Worm (Caenorhabditis elegans) whole organism, L3 larva: Measurements from ENCODE around the gene F53A2.9.

Experiments
- R02D3.7 ChIP-seq: fragments of 150-350 bp; optimal IDR thresholded peaks from 2 replicates; lab custom pipeline; 2014; ENCODE audit warnings: missing biosample characterization, missing genetic modification characterization
- ZK546.5 ChIP-seq: sonication (generic microtip); optimal IDR thresholded peaks from 2 replicates; lab custom pipeline; 2017; ENCODE audit warnings: missing biosample characterization, missing genetic modification characterization
- aly-2 ChIP-seq: fragments of 150-350 bp; optimal IDR thresholded peaks from 2 replicates; lab custom pipeline; 2014; ENCODE audit warnings: missing biosample characterization, missing genetic modification characterization
- ceh-16 ChIP-seq: sonication (generic microtip); optimal IDR thresholded peaks from 2 replicates; lab custom pipeline; 2017; ENCODE audit warnings: missing biosample characterization, missing genetic modification characterization
- ceh-28 ChIP-seq: fragments of 150-350 bp; optimal IDR thresholded peaks from 2 replicates; lab custom pipeline; 2014; ENCODE audit warnings: missing biosample characterization, missing genetic modification reagents, missing genetic modification characterization
- ceh-82 ChIP-seq: fragments of 150-350 bp; optimal IDR thresholded peaks from 2 replicates; lab custom pipeline; 2014; ENCODE audit warnings: missing biosample characterization, missing genetic modification characterization
- egl-5 ChIP-seq: fragments of 150-350 bp; optimal IDR thresholded peaks from 2 replicates; lab custom pipeline; 2017; ENCODE audit warnings: missing biosample characterization, missing genetic modification reagents, missing genetic modification characterization, inconsistent platforms
- elt-1 ChIP-seq: fragments of 150-350 bp; optimal IDR thresholded peaks from 2 replicates; lab custom pipeline; 2014; ENCODE audit warnings: missing biosample characterization, missing genetic modification characterization
- elt-2 ChIP-seq: sonication (generic microtip); optimal IDR thresholded peaks from 2 replicates; lab custom pipeline; 2016; ENCODE audit warnings: missing genetic modification reagents, mild to moderate bottlenecking, missing genetic modification characterization, missing compliant biosample characterization
- elt-3 ChIP-seq, 3 experiments: fragments of 150-350 bp in 1 of 3; sonication (generic microtip) in 2 of 3; optimal IDR thresholded peaks; 2 replicates in 2 of 3; 4 replicates in 1 of 3; lab custom pipeline; 2014 to 2017; ENCODE audit warnings: missing biosample characterization in 3 of 3, missing genetic modification characterization in 3 of 3
- fkh-2 ChIP-seq: fragments of 150-350 bp; optimal IDR thresholded peaks from 2 replicates; lab custom pipeline; 2014; ENCODE audit warnings: missing biosample characterization, missing genetic modification reagents, missing genetic modification characterization
- hmg-11 ChIP-seq: sonication (generic microtip); optimal IDR thresholded peaks from 2 replicates; lab custom pipeline; 2016; ENCODE audit warnings: missing genetic modification characterization, missing compliant biosample characterization
- lin-15B ChIP-seq: fragments of 150-350 bp; optimal IDR thresholded peaks from 2 replicates; lab custom pipeline; 2014; ENCODE audit warnings: missing biosample characterization, missing genetic modification characterization
- lin-39 ChIP-seq: fragments of 150-350 bp; optimal IDR thresholded peaks from 2 replicates; lab custom pipeline; 2018; ENCODE audit warnings: missing biosample characterization, missing genetic modification reagents, missing genetic modification characterization
- lsy-12 ChIP-seq: sonication (generic microtip); optimal IDR thresholded peaks from 2 replicates; lab custom pipeline; 2016; ENCODE audit warnings: mild to moderate bottlenecking, missing genetic modification characterization, missing compliant biosample characterization
- mml-1 ChIP-seq: fragments of 150-350 bp; sonication (generic microtip); optimal IDR thresholded peaks from 3 replicates; lab custom pipeline; 2014; ENCODE audit warnings: missing biosample characterization, missing genetic modification characterization
- nfya-1 ChIP-seq: sonication (generic microtip); optimal IDR thresholded peaks from 2 replicates; lab custom pipeline; 2017; ENCODE audit warnings: missing genetic modification characterization, mild to moderate bottlenecking, missing compliant biosample characterization, antibody characterized with exemption, moderate library complexity; ENCODE audit not compliant: insufficient read depth
- nhr-11 ChIP-seq: fragments of 150-350 bp; optimal IDR thresholded peaks from 2 replicates; lab custom pipeline; 2014; ENCODE audit warnings: missing biosample characterization, missing genetic modification characterization
- nhr-23 ChIP-seq: fragments of 150-350 bp; optimal IDR thresholded peaks from 2 replicates; lab custom pipeline; 2014; ENCODE audit warnings: missing biosample characterization, missing genetic modification reagents, missing genetic modification characterization
- nhr-237 ChIP-seq: fragments of 150-350 bp; optimal IDR thresholded peaks from 2 replicates; lab custom pipeline; 2014; ENCODE audit warnings: missing biosample characterization, missing genetic modification characterization
- nhr-25 ChIP-seq: sonication (generic microtip); optimal IDR thresholded peaks from 2 replicates; lab custom pipeline; 2017; ENCODE audit warnings: missing biosample characterization, missing genetic modification characterization
- nhr-28 ChIP-seq: fragments of 150-350 bp; optimal IDR thresholded peaks from 2 replicates; lab custom pipeline; 2014; ENCODE audit warnings: missing biosample characterization, missing genetic modification characterization
- nhr-43 ChIP-seq: sonication (generic microtip); optimal IDR thresholded peaks from 2 replicates; lab custom pipeline; 2016; ENCODE audit warnings: mild to moderate bottlenecking, missing genetic modification characterization, missing compliant biosample characterization; ENCODE audit not compliant: poor library complexity, severe bottlenecking
- nhr-67 ChIP-seq: fragments of 150-350 bp; optimal IDR thresholded peaks from 2 replicates; lab custom pipeline; 2014; ENCODE audit warnings: missing biosample characterization, missing genetic modification characterization
- nhr-77 ChIP-seq: fragments of 150-350 bp; optimal IDR thresholded peaks from 2 replicates; lab custom pipeline; 2014; ENCODE audit warnings: missing biosample characterization, missing genetic modification characterization
- pha-4 ChIP-seq: fragments of 150-350 bp; optimal IDR thresholded peaks from 2 replicates; lab custom pipeline; 2014; ENCODE audit warnings: missing biosample characterization, missing genetic modification reagents, missing genetic modification characterization
- pqm-1 ChIP-seq: fragments of 150-350 bp; optimal IDR thresholded peaks from 2 replicates; lab custom pipeline; 2017; ENCODE audit warnings: missing biosample characterization, missing genetic modification characterization, inconsistent platforms
- skn-1 ChIP-seq: fragments of 150-350 bp; optimal IDR thresholded peaks from 2 replicates; lab custom pipeline; 2014; ENCODE audit warnings: missing biosample characterization, missing genetic modification characterization
- snpc-4 ChIP-seq: fragments of 150-350 bp; optimal IDR thresholded peaks from 2 replicates; lab custom pipeline; 2014; ENCODE audit warnings: missing biosample characterization, missing genetic modification characterization
- unc-62 ChIP-seq: fragments of 150-350 bp; sonication (generic microtip); optimal IDR thresholded peaks from 4 replicates; lab custom pipeline; 2014; ENCODE audit warnings: missing biosample characterization, missing genetic modification reagents, missing genetic modification characterization
- zag-1 ChIP-seq: fragments of 150-350 bp; optimal IDR thresholded peaks from 2 replicates; lab custom pipeline; 2014; ENCODE audit warnings: missing biosample characterization, missing genetic modification characterization
- ztf-11 ChIP-seq: fragments of 150-350 bp; optimal IDR thresholded peaks from 2 replicates; lab custom pipeline; 2014; ENCODE audit warnings: missing biosample characterization, missing genetic modification characterization
- ztf-4 ChIP-seq: fragments of 150-350 bp; optimal IDR thresholded peaks from 2 replicates; lab custom pipeline; 2014; ENCODE audit warnings: missing biosample characterization, missing genetic modification characterization

F53A2.9 gene

DNA sequence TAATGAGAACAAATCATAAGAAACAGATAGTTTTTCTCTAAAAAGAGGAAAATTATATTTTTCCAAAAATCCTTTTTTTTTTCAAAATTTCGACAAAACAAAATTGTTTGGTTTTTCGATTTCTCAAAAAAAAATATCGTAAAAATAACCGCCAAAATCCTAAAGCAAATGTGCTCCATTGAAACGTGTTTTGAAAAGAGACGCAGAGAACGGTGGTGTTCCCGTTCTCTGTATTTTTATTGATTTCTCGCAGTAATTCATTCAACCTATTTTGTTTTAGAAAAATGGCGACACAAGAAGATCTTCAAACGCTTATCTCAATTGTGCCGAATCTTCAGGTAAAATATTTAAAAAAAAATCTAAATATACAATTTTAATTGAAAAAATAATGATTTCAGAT is 45.4 kb downstream of the F53A2.9 start, which contains the start of gene Y43F4B.10:
Gene Y43F4B.10 (plus strand): TSS at position 281 of the 400 bp plus-strand sequence.
- no peak for TF ChIP-seq zag-1
- TF ChIP-seq snpc-4, result no peak
- TF ChIP-seq mml-1 (tag; lab: Kevin White, UChicago), result no peak
- no peak for TF ChIP-seq hmg-11 (tag; lab: Kevin White, UChicago)
- no peak for TF ChIP-seq nhr-11 (tag; lab: Kevin White, UChicago)
- peak; percentile 34 for TF ChIP-seq ceh-28 (tag; lab: Kevin White, UChicago)
- TF ChIP-seq lin-15B (tag; lab: Kevin White, UChicago), result peak; percentile 46
- TF ChIP-seq fkh-2 (tag; lab: Kevin White, UChicago), result no peak
- no peak for TF ChIP-seq ceh-16 (tag; lab: Kevin White, UChicago)
- no peak for TF ChIP-seq elt-2 (tag; lab: Kevin White, UChicago)
- TF ChIP-seq ztf-4 (tag; lab: Kevin White, UChicago), result no peak
- no peak for TF ChIP-seq ceh-82 (tag; lab: Kevin White, UChicago)
- TF ChIP-seq elt-3 (tag; optimal IDR thresholded peaks at IDR 0.05; lab: Kevin White, UChicago), result no peak
- no peak for TF ChIP-seq ZK546.5
- TF ChIP-seq nhr-67 (tag; lab: Kevin White, UChicago), result no peak
- no peak for TF ChIP-seq skn-1 (tag; lab: Kevin White, UChicago)
- TF ChIP-seq unc-62 (GFP tag; lab: Kevin White, UChicago), result no peak
- TF ChIP-seq pha-4 (tag; lab: Kevin White, UChicago), result peak; percentile 69
- no peak for TF ChIP-seq aly-2 (tag; lab: Kevin White, UChicago)
- TF ChIP-seq lsy-12 (tag; lab: Kevin White, UChicago), result no peak
- TF ChIP-seq lin-39, result no peak
- peak; percentile 55 for TF ChIP-seq nfya-1
- peak; percentile 16 for TF ChIP-seq nhr-25 (tag; lab: Kevin White, UChicago)
- no peak for TF ChIP-seq elt-1
- no peak for TF ChIP-seq ztf-11
- no peak for TF ChIP-seq nhr-77 (tag; lab: Kevin White, UChicago)
- no peak for TF ChIP-seq egl-5 (tag; lab: Kevin White, UChicago)
- peak; percentile 64 for TF ChIP-seq nhr-23 (tag; lab: Kevin White, UChicago)
- TF ChIP-seq nhr-28 (tag; lab: Kevin White, UChicago), result no peak
- TF ChIP-seq R02D3.7, result no peak

DNA sequence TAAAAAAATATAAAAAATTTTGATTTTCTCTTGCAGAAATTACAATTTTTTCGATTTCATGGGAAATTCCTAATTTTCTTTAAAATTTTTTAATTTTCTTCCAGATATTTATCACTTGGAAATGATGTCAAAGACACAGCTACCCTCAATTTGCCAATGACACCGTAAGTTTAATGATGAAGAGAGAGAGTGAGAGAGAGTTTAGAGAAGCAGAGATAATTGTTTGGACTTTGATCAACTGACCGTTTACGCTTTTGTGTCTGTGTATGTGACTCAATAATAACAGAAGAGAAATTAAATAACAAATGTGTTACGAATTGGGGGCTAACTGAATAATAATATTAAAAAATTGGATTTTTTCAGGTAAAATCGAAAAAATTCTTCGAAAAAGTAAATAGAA is 48.6 kb downstream of the F53A2.9 start:
- TF ChIP-seq pqm-1 (tag; lab: Kevin White, UChicago) (peak; percentile 56), nhr-237 (no peak), pha-4 (tag; lab: Kevin White, UChicago) (peak; percentile 67), nhr-23 (tag; lab: Kevin White, UChicago) (peak; percentile 26), elt-2 (tag; lab: Kevin White, UChicago) (peak; percentile 32)
- TF ChIP-seq, all 47 proteins: peak for 4

DNA sequence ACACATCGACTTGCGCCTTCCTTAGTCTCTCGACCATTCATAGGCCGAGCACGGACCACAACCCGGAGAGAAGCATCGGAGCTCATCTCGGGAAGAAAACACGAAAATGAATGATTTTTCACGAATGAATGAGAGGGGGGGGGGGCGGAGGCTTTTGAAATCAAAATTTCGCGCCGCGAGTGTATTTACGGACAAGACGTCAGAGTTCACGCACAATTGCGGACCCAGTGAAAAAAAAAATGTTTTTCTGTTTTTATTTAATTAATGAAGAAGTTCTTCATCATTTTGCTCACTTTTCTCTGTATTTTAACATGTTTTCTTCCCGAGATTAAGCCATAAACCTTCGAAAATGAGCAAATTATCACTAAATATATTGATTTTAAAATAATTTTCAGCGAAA is 52.0 kb downstream of the F53A2.9 start, which contains the start of the genes klp-19 and slc-36.1:
Gene klp-19 (minus strand): TSS at position 153 of the 400 bp plus-strand sequence.
Gene slc-36.1 (plus strand): TSS at position 396 of the 400 bp plus-strand sequence.
- peak; percentile 64 for TF ChIP-seq pha-4 (tag; lab: Kevin White, UChicago)
- peak; percentile 2 for TF ChIP-seq snpc-4
- TF ChIP-seq hmg-11 (tag; lab: Kevin White, UChicago), result peak; percentile 72
- TF ChIP-seq nhr-43 (tag; lab: Kevin White, UChicago), result peak; percentile 7
- peak; percentile 53 for TF ChIP-seq nhr-23 (tag; lab: Kevin White, UChicago)
- no peak for TF ChIP-seq ceh-16 (tag; lab: Kevin White, UChicago)
- peak; percentile 0 for TF ChIP-seq elt-2 (tag; lab: Kevin White, UChicago)
- peak; percentile 41 for TF ChIP-seq lin-15B (tag; lab: Kevin White, UChicago)
- TF ChIP-seq skn-1 (tag; lab: Kevin White, UChicago), result no peak
